Worm (Caenorhabditis elegans): ENCODE measurements around the gene C02F5.2.

Gene C02F5.2

ce11 chrIII:8289181-8289580 lies 39.8 kb downstream of the C02F5.2 start:
- TF ChIP-seq che-1 (tag; optimal IDR thresholded peaks at IDR 0.05), result no peak
- no peak for TF ChIP-seq rnt-1 (tag; optimal IDR thresholded peaks at IDR 0.05)
- peak; percentile 85 for TF ChIP-seq unc-42 (tag; optimal IDR thresholded peaks at IDR 0.05)

- no peak for TF ChIP-seq ama-1 (optimal IDR thresholded peaks at IDR 0.05)
- no peak for TF ChIP-seq sdc-2 (tag; optimal IDR thresholded peaks at IDR 0.05)
- TF ChIP-seq elt-2 (tag; optimal IDR thresholded peaks at IDR 0.05), result peak; percentile 89
- TF ChIP-seq tbx-2 (tag; optimal IDR thresholded peaks at IDR 0.05), result no peak
- no peak for TF ChIP-seq nhr-11 (tag; optimal IDR thresholded peaks at IDR 0.05)
- no peak for TF ChIP-seq mec-3 (tag; optimal IDR thresholded peaks at IDR 0.05; ENCODE audit: borderline replicate concordance)
- TF ChIP-seq ceh-45 (GFP tag; IDR thresholded peaks at IDR 0.05), result no peak
These were observed 42.0 kb downstream of the C02F5.2 start for ce11 chrIII:8291268-8292032.

ce11 chrIII:8293260-8293659 lies 43.8 kb downstream of the C02F5.2 start:
- TF ChIP-seq nfya-1 (tag; optimal IDR thresholded peaks at IDR 0.05) (no peak), unc-55 (GFP tag; optimal IDR thresholded peaks at IDR 0.05) (peak; percentile 56), pax-1 (tag; optimal IDR thresholded peaks at IDR 0.05) (no peak)

ce11 chrIII:8298216-8298920 lies 48.9 kb downstream of the C02F5.2 start:
- TF ChIP-seq nhr-11 (tag; optimal IDR thresholded peaks at IDR 0.05), result no peak
- TF ChIP-seq K09A11.1 (tag; optimal IDR thresholded peaks at IDR 0.05; ENCODE audit: insufficient read depth), result no peak
- no peak for TF ChIP-seq hlh-8 (tag; optimal IDR thresholded peaks at IDR 0.05)
- TF ChIP-seq K02D7.2 (tag; optimal IDR thresholded peaks at IDR 0.05), result no peak
- TF ChIP-seq nhr-232 (tag; optimal IDR thresholded peaks at IDR 0.05), result no peak
- TF ChIP-seq F13H6.1 (tag; optimal IDR thresholded peaks at IDR 0.05), result no peak
- TF ChIP-seq ztf-16 (tag; optimal IDR thresholded peaks at IDR 0.05), result no peak
- TF ChIP-seq ceh-6 (GFP tag; optimal IDR thresholded peaks at IDR 0.05), result no peak
- TF ChIP-seq ceh-30 (tag; optimal IDR thresholded peaks at IDR 0.05), result no peak
- TF ChIP-seq tbx-2 (tag; optimal IDR thresholded peaks at IDR 0.05), result peak; percentile 37
- TF ChIP-seq Y22D7AL.16 (tag; optimal IDR thresholded peaks at IDR 0.05), result no peak
- TF ChIP-seq pha-4 (tag; optimal IDR thresholded peaks at IDR 0.05), result no peak
- TF ChIP-seq rnt-1 (tag; optimal IDR thresholded peaks at IDR 0.05), result no peak
- no peak for TF ChIP-seq fkh-6 (tag; optimal IDR thresholded peaks at IDR 0.05)
- peak; percentile 30 for TF ChIP-seq elt-2 (tag; optimal IDR thresholded peaks at IDR 0.05)
- no peak for TF ChIP-seq C38D4.7 (GFP tag; optimal IDR thresholded peaks at IDR 0.05)
- no peak for TF ChIP-seq odd-2 (tag; optimal IDR thresholded peaks at IDR 0.05)

- TF ChIP-seq ceh-14 (tag; optimal IDR thresholded peaks at IDR 0.05) (no peak), unc-42 (tag; optimal IDR thresholded peaks at IDR 0.05) (peak; percentile 29)
These were observed 49.7 kb downstream of the C02F5.2 start for ce11 chrIII:8299078-8299587.

ce11 chrIII:8299734-8300133 lies 50.3 kb downstream of the C02F5.2 start:
- TF ChIP-seq ceh-6 (GFP tag; optimal IDR thresholded peaks at IDR 0.05), result no peak
- TF ChIP-seq madf-2 (tag; optimal IDR thresholded peaks at IDR 0.05), result no peak
- TF ChIP-seq ceh-19 (GFP tag; optimal IDR thresholded peaks at IDR 0.05), result no peak
- no peak for TF ChIP-seq fkh-6 (tag; optimal IDR thresholded peaks at IDR 0.05)
- TF ChIP-seq nhr-11 (tag; optimal IDR thresholded peaks at IDR 0.05), result no peak
- TF ChIP-seq elt-2 (tag; optimal IDR thresholded peaks at IDR 0.05), result peak; percentile 82
- no peak for TF ChIP-seq pat-9 (tag; optimal IDR thresholded peaks at IDR 0.05)
- TF ChIP-seq ama-1 (optimal IDR thresholded peaks at IDR 0.05), result no peak

Measured in whole organism, late embryonic.